Fruit fly (Drosophila melanogaster) Kc167 (cell line): ENCODE results near the gene PIP82.

Experiments
- Sin3A ChIP-seq: fragments of >200 bp; optimal IDR thresholded peaks from 2 replicates; lab custom pipeline; 2018; ENCODE audit warnings: missing external identifiers
- h ChIP-seq: fragments of >200 bp; optimal IDR thresholded peaks from 3 replicates; lab custom pipeline; 2018; ENCODE audit warnings: missing external identifiers
- insv ChIP-seq: fragments of >200 bp; optimal IDR thresholded peaks from 3 replicates; lab custom pipeline; 2018; ENCODE audit warnings: missing external identifiers
- ttk ChIP-seq: sonication (Bioruptor generic); optimal IDR thresholded peaks from 2 replicates; lab custom pipeline; 2017; ENCODE audit warnings: missing external identifiers

dm6 chrX:8496362-8496761 is 33.1 kb downstream of the PIP82 start:
- TF ChIP-seq ttk, result no peak
- TF ChIP-seq insv (lab: Kevin White, UChicago), result no peak
- TF ChIP-seq h (lab: Kevin White, UChicago), result no peak
- no peak for TF ChIP-seq Sin3A (lab: Kevin White, UChicago)
